Worm (Caenorhabditis elegans) whole organism, L2 larva: ENCODE measurements around the gene F37B4.15.

Source experiments
- C34F6.9 ChIP-seq: fragments of 150-350 bp; optimal IDR thresholded peaks from 2 replicates; lab custom pipeline; 2014; ENCODE audit warnings: missing biosample characterization, missing genetic modification characterization
- F13H6.1 ChIP-seq: sonication (generic microtip); optimal IDR thresholded peaks from 2 replicates; lab custom pipeline; 2016; ENCODE audit warnings: missing genetic modification characterization, missing compliant biosample characterization
- Y55F3AM.14 ChIP-seq: fragments of 200-800 bp; sonication (Bioruptor generic); optimal IDR thresholded peaks from 2 replicates; lab custom pipeline; 2018; ENCODE audit warnings: mild to moderate bottlenecking, missing genetic modification characterization, missing compliant biosample characterization
- ZK546.5 ChIP-seq: sonication (generic microtip); optimal IDR thresholded peaks from 2 replicates; lab custom pipeline; 2017; ENCODE audit warnings: missing biosample characterization, missing genetic modification characterization
- aly-2 ChIP-seq: fragments of 150-350 bp; optimal IDR thresholded peaks from 2 replicates; lab custom pipeline; 2014; ENCODE audit warnings: missing biosample characterization, missing genetic modification characterization
- ama-1 ChIP-seq: fragments of 150-350 bp; optimal IDR thresholded peaks from 2 replicates; lab custom pipeline; 2018; ENCODE audit warnings: inconsistent platforms
- ceh-16 ChIP-seq: fragments of 150-350 bp; optimal IDR thresholded peaks from 2 replicates; lab custom pipeline; 2014; ENCODE audit warnings: missing biosample characterization, missing genetic modification characterization
- crh-2 ChIP-seq: sonication (generic microtip); optimal IDR thresholded peaks from 2 replicates; lab custom pipeline; 2017; ENCODE audit warnings: missing biosample characterization, missing genetic modification characterization
- dmd-4 ChIP-seq: sonication (generic microtip); optimal IDR thresholded peaks from 2 replicates; lab custom pipeline; 2017; ENCODE audit warnings: missing biosample characterization, missing genetic modification characterization
- elt-1 ChIP-seq: fragments of 150-350 bp; optimal IDR thresholded peaks from 2 replicates; lab custom pipeline; 2014; ENCODE audit warnings: missing biosample characterization, missing genetic modification characterization
- fos-1 ChIP-seq: fragments of 150-350 bp; optimal IDR thresholded peaks from 2 replicates; lab custom pipeline; 2014; ENCODE audit warnings: missing biosample characterization, missing genetic modification characterization
- lin-11 ChIP-seq: fragments of 150-350 bp; sonication (generic microtip); optimal IDR thresholded peaks from 2 replicates; lab custom pipeline; 2014; ENCODE audit warnings: missing biosample characterization, missing genetic modification characterization, inconsistent platforms, mixed read lengths
- lin-13 ChIP-seq: fragments of 150-350 bp; optimal IDR thresholded peaks from 2 replicates; lab custom pipeline; 2014; ENCODE audit warnings: missing biosample characterization, missing genetic modification reagents, missing genetic modification characterization
- lin-39 ChIP-seq: fragments of 150-350 bp; optimal IDR thresholded peaks from 2 replicates; lab custom pipeline; 2014; ENCODE audit warnings: missing biosample characterization, missing genetic modification reagents, missing genetic modification characterization
- mab-5 ChIP-seq: fragments of 150-350 bp; optimal IDR thresholded peaks from 2 replicates; lab custom pipeline; 2014; ENCODE audit warnings: missing biosample characterization, missing genetic modification characterization
- mbf-1 ChIP-seq: sonication (generic microtip); optimal IDR thresholded peaks from 2 replicates; lab custom pipeline; 2017; ENCODE audit warnings: missing biosample characterization, missing genetic modification characterization
- nhr-10 ChIP-seq: sonication (generic microtip); optimal IDR thresholded peaks from 2 replicates; lab custom pipeline; 2017; ENCODE audit warnings: missing biosample characterization, missing genetic modification characterization
- nhr-11 ChIP-seq: fragments of 150-350 bp; optimal IDR thresholded peaks from 2 replicates; lab custom pipeline; 2014; ENCODE audit warnings: missing biosample characterization, missing genetic modification characterization
- nhr-12 ChIP-seq: fragments of 150-350 bp; optimal IDR thresholded peaks from 2 replicates; lab custom pipeline; 2014; ENCODE audit warnings: missing biosample characterization, missing genetic modification characterization
- nhr-129 ChIP-seq: fragments of 150-350 bp; optimal IDR thresholded peaks from 2 replicates; lab custom pipeline; 2014; ENCODE audit warnings: missing biosample characterization, missing genetic modification characterization
- nhr-23 ChIP-seq: fragments of 150-350 bp; optimal IDR thresholded peaks from 2 replicates; lab custom pipeline; 2014; ENCODE audit warnings: missing biosample characterization, missing genetic modification reagents, missing genetic modification characterization
- nhr-237 ChIP-seq: fragments of 150-350 bp; optimal IDR thresholded peaks from 2 replicates; lab custom pipeline; 2014; ENCODE audit warnings: missing biosample characterization, missing genetic modification characterization
- nhr-25 ChIP-seq: fragments of 150-350 bp; sonication (generic microtip); optimal IDR thresholded peaks from 3 replicates; lab custom pipeline; 2014; ENCODE audit warnings: missing biosample characterization, missing genetic modification characterization
- nhr-6 ChIP-seq: fragments of 150-350 bp; optimal IDR thresholded peaks from 2 replicates; lab custom pipeline; 2014; ENCODE audit warnings: missing biosample characterization, missing genetic modification characterization
- peb-1 ChIP-seq: fragments of 150-350 bp; optimal IDR thresholded peaks from 2 replicates; lab custom pipeline; 2014; ENCODE audit warnings: missing biosample characterization, missing genetic modification characterization
- sma-3 ChIP-seq: sonication (generic microtip); optimal IDR thresholded peaks from 2 replicates; lab custom pipeline; 2016; ENCODE audit warnings: missing genetic modification reagents, missing genetic modification characterization, missing compliant biosample characterization
- sma-9 ChIP-seq, 2 experiments: fragments of 150-350 bp in 1 of 2; sonication (generic microtip) in 1 of 2; optimal IDR thresholded peaks; 2 replicates each; lab custom pipeline; 2014 to 2016; ENCODE audit warnings: missing genetic modification characterization in 2 of 2, mild to moderate bottlenecking in 1 of 2, missing biosample characterization in 1 of 2, missing compliant biosample characterization in 1 of 2, missing genetic modification reagents in 1 of 2, moderate library complexity in 1 of 2
- snpc-4 ChIP-seq: fragments of 150-350 bp; optimal IDR thresholded peaks from 2 replicates; lab custom pipeline; 2014; ENCODE audit warnings: missing biosample characterization, missing genetic modification characterization
- unc-39 ChIP-seq: fragments of 150-350 bp; optimal IDR thresholded peaks from 2 replicates; lab custom pipeline; 2014; ENCODE audit warnings: missing biosample characterization, missing genetic modification characterization
- unc-55 ChIP-seq: fragments of 150-350 bp; sonication (generic microtip); optimal IDR thresholded peaks from 3 replicates; lab custom pipeline; 2014; ENCODE audit warnings: missing biosample characterization, missing genetic modification reagents, missing genetic modification characterization
- unc-62 ChIP-seq: fragments of 150-350 bp; optimal IDR thresholded peaks from 2 replicates; lab custom pipeline; 2014; ENCODE audit warnings: missing biosample characterization, missing genetic modification reagents, missing genetic modification characterization
- zag-1 ChIP-seq: fragments of 150-350 bp; optimal IDR thresholded peaks from 2 replicates; lab custom pipeline; 2014; ENCODE audit warnings: missing biosample characterization, missing genetic modification characterization
- ztf-1 ChIP-seq: fragments of 200-800 bp; sonication (Bioruptor generic); conservative IDR thresholded peaks from 2 replicates; pipeline ENCODE4 v1.3.6; 2022; ENCODE audit warnings: missing genetic modification characterization, missing compliant biosample characterization
- ztf-4 ChIP-seq: fragments of 150-350 bp; optimal IDR thresholded peaks from 2 replicates; lab custom pipeline; 2014; ENCODE audit warnings: missing biosample characterization, missing genetic modification characterization

Gene F37B4.15

ce11 chrV:2891927-2892326, at the start of gene F37B4.15:
TSS of gene F37B4.15 (plus strand) at chrV:2892227.
- TF ChIP-seq nhr-23 (no peak), nhr-6 (tag; lab: Kevin White, UChicago) (no peak), lin-11 (no peak), ama-1 (no peak), Y55F3AM.14 (GFP tag; lab: Kevin White, UChicago) (no peak), crh-2 (tag; lab: Kevin White, UChicago) (no peak), snpc-4 (tag; lab: Kevin White, UChicago) (no peak), nhr-11 (no peak), unc-62 (GFP tag; lab: Kevin White, UChicago) (no peak), sma-3 (no peak), ztf-1 (GFP tag; lab: Robert Waterston, UW) (no peak)

- TF ChIP-seq Y55F3AM.14 (GFP tag; lab: Kevin White, UChicago): no peak
- TF ChIP-seq unc-62 (GFP tag; lab: Kevin White, UChicago): no peak
- no peak for TF ChIP-seq nhr-12
- no peak for TF ChIP-seq dmd-4
- no peak for TF ChIP-seq nhr-6 (tag; lab: Kevin White, UChicago)
- no peak for TF ChIP-seq sma-9 (GFP tag; optimal IDR thresholded peaks at IDR 0.05; lab: Kevin White, UChicago)
- TF ChIP-seq sma-9 (tag; optimal IDR thresholded peaks at IDR 0.05; lab: Kevin White, UChicago): no peak
- TF ChIP-seq lin-11: no peak
- no peak for TF ChIP-seq ceh-16 (tag; lab: Kevin White, UChicago)
- no peak for TF ChIP-seq nhr-237 (tag; lab: Kevin White, UChicago)
- TF ChIP-seq zag-1 (tag; lab: Kevin White, UChicago): no peak
- no peak for TF ChIP-seq nhr-10
- no peak for TF ChIP-seq aly-2 (tag; lab: Kevin White, UChicago)
- TF ChIP-seq, all 48 proteins: peak for 0
Observed at ce11 chrV:2845771-2846170, 46.3 kb upstream of the F37B4.15 start, which contains the start of gene srj-44. TSS of gene srj-44 (minus strand) at chrV:2845871.

ce11 chrV:2848290-2848937, 43.6 kb upstream of the F37B4.15 start, which contains the start of gene srj-49:
TSS of gene srj-49 (minus strand) at chrV:2848340.
- TF ChIP-seq sma-9 (GFP tag; optimal IDR thresholded peaks at IDR 0.05; lab: Kevin White, UChicago): peak; percentile 51
- TF ChIP-seq sma-9 (tag; optimal IDR thresholded peaks at IDR 0.05; lab: Kevin White, UChicago): no peak
- peak; percentile 65 for TF ChIP-seq fos-1 (tag; lab: Kevin White, UChicago)
- no peak for TF ChIP-seq snpc-4 (tag; lab: Kevin White, UChicago)
- TF ChIP-seq, all 48 proteins: peak for 2

- TF ChIP-seq mab-5 (tag; lab: Kevin White, UChicago) (no peak), unc-55 (GFP tag; lab: Kevin White, UChicago) (no peak), fos-1 (tag; lab: Kevin White, UChicago) (peak; percentile 36)
Observed at ce11 chrV:2849071-2849470, 43.0 kb upstream of the F37B4.15 start, which contains the start of gene ugt-53. TSS of gene ugt-53 (plus strand) at chrV:2849343.

- TF ChIP-seq elt-1 (tag; lab: Kevin White, UChicago) (no peak), C34F6.9 (tag; lab: Kevin White, UChicago) (no peak), nhr-129 (tag; lab: Kevin White, UChicago) (no peak), ama-1 (no peak)
Observed at ce11 chrV:2855473-2855872, 36.6 kb upstream of the F37B4.15 start, which contains the start of gene srj-57. TSS of gene srj-57 (minus strand) at chrV:2855573.

- TF ChIP-seq ZK546.5 (tag; lab: Kevin White, UChicago) (no peak), elt-1 (tag; lab: Kevin White, UChicago) (no peak), nhr-129 (tag; lab: Kevin White, UChicago) (no peak), aly-2 (tag; lab: Kevin White, UChicago) (no peak), mbf-1 (no peak), peb-1 (tag; lab: Kevin White, UChicago) (no peak), mab-5 (tag; lab: Kevin White, UChicago) (no peak), sma-9 (GFP tag; optimal IDR thresholded peaks at IDR 0.05; lab: Kevin White, UChicago) (no peak), sma-9 (tag; optimal IDR thresholded peaks at IDR 0.05; lab: Kevin White, UChicago) (no peak), nhr-11 (no peak), lin-13 (GFP tag; lab: Kevin White, UChicago) (no peak), fos-1 (tag; lab: Kevin White, UChicago) (no peak), zag-1 (tag; lab: Kevin White, UChicago) (no peak), ztf-4 (tag; lab: Kevin White, UChicago) (no peak), unc-55 (GFP tag; lab: Kevin White, UChicago) (no peak), lin-39 (tag; lab: Kevin White, UChicago) (no peak), unc-39 (tag; lab: Kevin White, UChicago) (no peak), lin-11 (no peak), F13H6.1 (tag; lab: Kevin White, UChicago) (no peak), nhr-25 (tag; lab: Kevin White, UChicago) (no peak)
Observed at ce11 chrV:2857842-2858241, 34.2 kb upstream of the F37B4.15 start, which contains the start of gene srj-55. TSS of gene srj-55 (minus strand) at chrV:2857942.
